Worm (Caenorhabditis elegans) whole organism, midembryonic: ENCODE results near the gene F09E5.14.

ENCODE experiments used
- flt-1 ChIP-seq: fragments of 200-800 bp; sonication (Bioruptor generic); IDR thresholded peaks from 2 replicates; pipeline ENCODE4 v1.3.6; 2022; ENCODE audit warnings: missing genetic modification characterization, missing compliant biosample characterization
- klf-2 ChIP-seq: fragments of 200-800 bp; sonication (Bioruptor generic); conservative IDR thresholded peaks from 2 replicates; pipeline ENCODE4 v1.3.6; 2022; ENCODE audit warnings: missing genetic modification reagents, missing genetic modification characterization, missing compliant biosample characterization
- med-1 ChIP-seq: sonication (generic microtip); optimal IDR thresholded peaks from 2 replicates; lab custom pipeline; 2017; ENCODE audit warnings: missing genetic modification characterization, mild to moderate bottlenecking, missing compliant biosample characterization, antibody characterized with exemption, missing genetic modification reagents; ENCODE audit not compliant: insufficient read depth
- ref-1 ChIP-seq: fragments of 200-800 bp; sonication (Bioruptor generic); conservative IDR thresholded peaks from 2 replicates; pipeline ENCODE4 v1.3.6; 2022; ENCODE audit warnings: missing genetic modification reagents, missing genetic modification characterization, missing compliant biosample characterization
- ztf-23 ChIP-seq: fragments of 200-800 bp; sonication (Bioruptor generic); IDR thresholded peaks from 2 replicates; pipeline ENCODE4 v1.3.6; 2022; ENCODE audit warnings: missing genetic modification reagents, missing genetic modification characterization, missing compliant biosample characterization
- ztf-29 ChIP-seq: fragments of 200-800 bp; sonication (Bioruptor generic); IDR thresholded peaks from 2 replicates; pipeline ENCODE4 v1.3.6; 2022; ENCODE audit warnings: missing genetic modification reagents, missing genetic modification characterization, missing compliant biosample characterization

ce11 chrII:5365645-5366044, 21.0 kb upstream of the F09E5.14 start, which contains the start of gene F09E5.16:
- TF ChIP-seq ztf-29 (GFP tag; lab: Robert Waterston, UW), result no peak
- TF ChIP-seq flt-1, result no peak
- TF ChIP-seq klf-2, result no peak
- TF ChIP-seq ref-1 (GFP tag; lab: Robert Waterston, UW), result no peak
- no peak for TF ChIP-seq med-1 (GFP tag; lab: Kevin White, UChicago)
- no peak for TF ChIP-seq ztf-23 (GFP tag; lab: Robert Waterston, UW)
